Worm (Caenorhabditis elegans) whole organism, dauer: ENCODE measurements around the gene srh-32.

Source experiments
- unc-62 ChIP-seq: sonication (generic microtip); optimal IDR thresholded peaks from 2 replicates; lab custom pipeline; 2017; ENCODE audit warnings: missing biosample characterization, missing genetic modification reagents, missing genetic modification characterization

srh-32 gene

DNA sequence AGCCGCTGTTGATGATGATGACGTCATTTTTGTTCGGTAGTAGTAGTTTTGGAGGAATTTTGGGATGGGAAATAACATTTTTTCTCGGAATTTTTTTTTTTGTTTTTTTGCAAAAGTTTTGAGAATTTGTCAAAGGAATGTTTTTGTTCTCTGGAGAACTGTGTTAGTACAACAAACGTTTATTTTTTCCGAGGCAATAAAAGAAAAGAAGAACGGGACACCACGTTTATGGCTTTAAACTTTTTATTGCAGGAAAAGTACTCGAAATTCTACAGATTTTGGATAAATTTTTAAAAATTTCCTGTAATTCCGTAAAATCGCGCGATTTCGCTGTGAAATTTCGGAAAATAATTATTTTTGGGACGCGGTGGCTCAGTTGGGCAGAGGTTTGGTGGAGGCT, 10.1 kb upstream of the srh-32 start, which contains the start of gene F59A1.13:
Gene F59A1.13 (minus strand): TSS at position 101 of the 400 bp plus-strand sequence.
- TF ChIP-seq unc-62 (GFP tag; lab: Kevin White, UChicago) = no peak

DNA sequence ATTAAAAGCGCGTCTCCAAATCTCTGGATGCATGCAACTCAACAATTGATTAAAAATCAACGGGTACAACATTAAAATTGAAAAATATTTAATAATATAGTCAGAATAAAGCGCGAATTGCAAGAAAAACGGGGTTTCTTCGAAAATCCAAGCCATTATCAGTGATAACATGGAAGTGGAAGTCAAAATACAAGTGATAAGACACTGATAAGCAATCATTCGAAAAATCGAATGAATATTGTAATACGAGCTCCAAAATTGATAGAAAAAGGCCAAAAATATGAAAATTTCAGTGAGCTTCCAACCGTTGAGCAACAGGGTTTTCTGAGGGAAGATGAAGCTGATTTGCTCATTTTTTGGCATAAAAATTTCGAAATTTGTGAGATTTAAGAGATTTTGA, 6.8 kb upstream of the srh-32 start:
- no peak for TF ChIP-seq unc-62 (GFP tag; lab: Kevin White, UChicago)

DNA sequence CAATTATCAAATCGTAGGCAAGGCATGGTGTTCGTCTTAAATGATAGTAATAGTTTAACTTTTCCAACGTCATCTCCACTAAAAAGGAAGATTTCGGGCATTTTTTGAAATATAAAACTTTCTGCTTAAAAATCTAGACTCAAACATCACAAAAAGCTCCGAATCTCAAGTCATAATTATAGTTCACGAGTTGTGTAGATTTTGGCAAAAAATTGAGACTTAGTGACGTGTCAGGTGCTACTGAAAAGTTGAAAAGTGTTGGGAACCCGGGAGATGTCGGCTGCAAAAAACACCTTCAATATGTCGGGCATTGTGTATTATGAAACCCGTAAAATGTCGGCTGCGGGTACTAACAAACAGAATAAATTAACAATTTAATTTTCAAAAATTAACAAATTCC, 5.2 kb upstream of the srh-32 start, which contains the start of gene Y26G10.1:
Gene Y26G10.1 (minus strand): TSS at position 101 of the 400 bp plus-strand sequence.
- no peak for TF ChIP-seq unc-62 (GFP tag; lab: Kevin White, UChicago)

DNA sequence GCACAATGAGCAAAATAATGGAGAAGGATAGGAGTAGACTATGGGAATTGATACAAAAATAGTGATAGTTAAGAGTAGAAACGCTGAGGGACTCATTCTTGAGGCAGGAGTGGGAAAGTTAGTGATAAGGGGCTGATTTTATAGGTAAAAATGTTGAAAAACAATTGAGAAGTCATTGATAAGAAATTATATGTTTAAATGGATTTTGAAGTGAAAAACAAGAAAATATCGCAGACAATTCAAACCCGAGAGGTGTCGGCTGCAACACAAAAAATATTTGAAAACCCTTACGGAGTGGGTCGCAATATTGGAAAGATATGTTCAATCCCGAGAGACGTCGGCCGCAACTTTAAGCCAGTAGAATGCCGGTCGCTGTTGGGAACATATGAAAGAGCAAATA, 4.3 kb upstream of the srh-32 start, which contains the start of gene spp-29:
Gene spp-29 (minus strand): TSS at position 101 of the 400 bp plus-strand sequence.
- no peak for TF ChIP-seq unc-62 (GFP tag; lab: Kevin White, UChicago)

DNA sequence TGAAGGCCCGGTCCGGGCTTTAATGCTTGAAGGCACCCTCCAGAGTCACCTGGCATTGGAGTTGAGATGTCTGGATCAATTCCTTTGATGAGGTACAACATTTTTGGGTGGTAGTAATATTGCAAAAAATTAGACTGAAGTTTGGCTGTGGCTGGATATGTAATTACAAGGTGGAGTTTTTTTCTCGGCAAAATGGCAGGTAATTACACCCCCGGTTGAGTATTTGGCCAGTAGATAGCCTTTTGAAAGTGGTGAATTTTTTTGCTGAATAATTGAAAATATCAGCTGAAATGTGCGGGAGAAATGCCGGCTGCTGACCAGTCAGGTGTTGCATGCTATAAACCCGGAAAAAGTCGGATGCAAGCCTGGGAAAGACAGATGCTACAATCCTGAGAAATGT, 1.9 kb upstream of the srh-32 start, which contains the start of gene Y26G10.4:
Gene Y26G10.4 (minus strand): TSS at position 101 of the 400 bp plus-strand sequence.
- no peak for TF ChIP-seq unc-62 (GFP tag; lab: Kevin White, UChicago)

DNA sequence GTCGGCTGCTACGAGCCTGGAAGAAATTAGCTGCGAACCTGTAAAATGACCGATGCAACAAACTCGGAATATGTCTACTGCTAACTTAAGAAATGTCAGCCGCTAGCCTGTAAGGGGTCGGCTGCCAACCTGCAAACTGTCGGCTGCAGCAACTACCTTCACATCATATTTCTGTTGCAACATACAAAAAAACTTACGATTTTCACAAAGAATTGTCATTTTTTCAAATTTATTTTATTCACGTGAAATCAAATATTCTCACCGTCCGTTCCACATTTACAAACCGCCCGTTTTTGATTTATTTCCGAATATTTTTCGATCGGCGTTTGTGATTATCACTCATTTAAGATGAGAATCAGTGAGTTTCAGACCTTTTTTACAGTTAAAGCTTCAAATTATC, 1.4 kb upstream of the srh-32 start, which contains the start of gene Y26G10.6:
Gene Y26G10.6 (plus strand): TSS at position 301 of the 400 bp plus-strand sequence.
- TF ChIP-seq unc-62 (GFP tag; lab: Kevin White, UChicago) = no peak

DNA sequence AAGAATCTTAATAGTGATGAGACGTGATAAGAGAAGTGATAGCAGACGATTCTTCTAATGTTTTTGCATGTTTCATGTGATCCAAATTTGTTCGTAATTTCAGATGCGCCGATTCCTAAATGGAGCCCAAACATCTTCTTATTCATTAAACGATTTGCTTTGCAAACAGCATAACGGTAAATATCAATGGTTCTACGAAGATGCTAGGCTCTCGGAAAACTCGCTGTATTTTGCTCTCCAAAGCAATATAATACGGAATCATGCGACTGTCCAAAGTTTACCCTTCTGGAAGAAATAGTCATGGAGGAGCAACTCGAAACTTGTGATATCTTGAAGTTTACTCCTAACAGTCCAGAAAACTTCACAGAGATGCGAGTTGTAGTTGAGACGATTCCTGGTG, 4.8 kb downstream of the srh-32 start, which contains the start of gene W06D12.6:
Gene W06D12.6 (plus strand): TSS at position 301 of the 400 bp plus-strand sequence.
- no peak for TF ChIP-seq unc-62 (GFP tag; lab: Kevin White, UChicago)

DNA sequence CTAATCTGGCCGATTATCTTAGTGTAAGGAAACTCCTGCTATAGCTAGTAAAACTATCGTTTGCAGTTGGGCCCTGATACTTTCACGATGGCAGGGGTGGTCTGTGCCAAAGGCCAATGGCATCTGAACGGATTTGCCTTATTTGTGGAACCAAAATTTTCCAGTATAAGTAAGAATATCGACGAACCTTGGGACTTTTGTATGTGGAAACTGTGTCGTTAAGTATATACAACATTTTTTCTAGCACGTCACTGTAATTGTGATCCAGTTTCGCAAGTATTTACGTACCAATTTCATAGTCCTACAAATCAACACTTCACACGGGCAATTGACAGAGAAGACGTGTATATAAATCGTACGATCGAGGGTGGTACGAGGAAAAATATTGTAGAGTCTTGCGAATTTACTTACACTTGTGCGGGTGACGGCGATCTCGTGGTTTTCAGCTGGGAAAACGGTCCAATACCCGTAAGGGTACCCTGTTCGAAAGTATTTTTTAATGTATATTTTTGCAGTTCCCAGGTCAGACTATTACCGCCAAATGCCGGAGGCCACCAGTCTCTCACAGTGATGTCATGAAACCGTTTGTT, 5.3 kb downstream of the srh-32 start:
- no peak for TF ChIP-seq unc-62 (GFP tag; lab: Kevin White, UChicago)

DNA sequence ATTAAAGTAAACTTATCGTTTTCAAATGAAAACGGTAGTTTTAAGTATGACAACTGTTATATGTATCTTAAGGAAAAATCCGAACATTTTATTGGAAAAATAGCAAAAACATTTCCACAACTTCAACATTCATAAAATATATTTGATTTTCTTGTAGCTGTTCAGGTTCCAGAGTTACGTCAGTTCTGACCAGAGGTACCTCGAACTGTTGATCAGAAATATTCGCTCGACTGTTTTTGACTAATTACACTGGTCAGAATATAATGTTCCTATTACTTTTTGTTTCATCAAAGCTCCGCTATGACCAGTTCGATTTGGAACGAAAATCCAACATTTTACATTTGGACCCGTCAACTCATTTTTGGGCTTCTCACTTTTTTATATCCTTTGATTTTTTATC, 6.0 kb downstream of the srh-32 start, which contains the start of gene srh-31:
Gene srh-31 (plus strand): TSS at position 301 of the 400 bp plus-strand sequence.
- TF ChIP-seq unc-62 (GFP tag; lab: Kevin White, UChicago) = no peak

DNA sequence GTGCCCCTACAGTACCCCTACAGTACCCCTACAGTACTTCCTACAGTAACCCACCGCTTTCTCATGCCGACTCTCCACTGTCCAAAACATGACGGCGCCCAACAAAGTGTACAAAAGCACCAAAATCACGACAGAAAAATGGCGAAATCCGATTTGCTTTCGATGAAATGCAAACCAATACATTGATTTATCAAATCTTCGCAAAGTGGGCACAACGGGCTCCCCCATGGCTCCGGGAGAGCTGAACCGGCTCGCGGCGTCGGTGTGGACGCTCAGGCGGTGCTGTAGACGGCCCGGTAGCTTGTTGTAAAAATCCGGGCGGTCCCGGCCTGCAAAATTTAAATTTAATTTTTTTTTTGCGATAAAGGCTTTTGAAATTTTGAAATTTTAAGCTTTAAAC, 11.3 kb downstream of the srh-32 start:
- TF ChIP-seq unc-62 (GFP tag; lab: Kevin White, UChicago) = no peak

DNA sequence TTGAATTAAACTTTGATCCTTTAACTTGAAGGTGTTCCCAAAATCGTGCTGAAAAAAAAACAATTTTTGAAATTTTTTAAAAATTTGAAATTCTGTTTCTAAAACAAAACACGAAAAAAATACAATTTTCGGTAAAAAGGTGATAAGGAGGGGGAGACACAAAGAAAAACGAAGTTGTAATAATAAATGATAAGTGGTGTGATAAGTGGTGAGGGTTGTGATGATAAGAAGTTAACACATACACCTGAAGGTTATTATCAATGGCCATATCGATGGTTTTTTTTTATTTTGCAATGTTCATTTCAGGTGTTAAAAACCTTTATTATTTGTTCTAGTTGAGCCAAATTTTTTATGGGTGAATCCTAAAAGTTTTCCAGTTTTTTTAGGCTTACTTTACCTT, 13.3 kb downstream of the srh-32 start, which contains the start of gene twk-33:
Gene twk-33 (minus strand): TSS at position 48 of the 400 bp plus-strand sequence.
- TF ChIP-seq unc-62 (GFP tag; lab: Kevin White, UChicago) = no peak

DNA sequence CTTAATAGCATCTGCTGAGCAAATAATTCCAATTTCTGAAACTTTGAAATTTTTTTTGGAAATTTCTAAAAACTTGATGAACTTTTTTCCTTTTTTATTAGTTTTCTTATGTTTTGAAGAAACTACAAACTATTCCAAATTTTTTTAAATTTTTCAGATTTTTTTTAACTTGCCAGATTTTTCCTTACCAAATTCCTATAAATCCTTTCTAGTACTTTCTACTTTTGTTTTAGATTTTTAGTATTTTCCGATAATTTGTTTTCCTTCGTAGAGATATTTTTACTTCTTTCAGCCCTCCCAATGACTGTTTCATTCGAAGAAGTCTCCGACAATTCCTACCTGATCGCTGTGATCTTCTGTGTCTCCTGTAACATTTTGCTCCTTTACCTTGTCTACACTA, 17.6 kb downstream of the srh-32 start, which contains the start of gene str-77:
Gene str-77 (plus strand): TSS at position 301 of the 400 bp plus-strand sequence.
- TF ChIP-seq unc-62 (GFP tag; lab: Kevin White, UChicago) = no peak

DNA sequence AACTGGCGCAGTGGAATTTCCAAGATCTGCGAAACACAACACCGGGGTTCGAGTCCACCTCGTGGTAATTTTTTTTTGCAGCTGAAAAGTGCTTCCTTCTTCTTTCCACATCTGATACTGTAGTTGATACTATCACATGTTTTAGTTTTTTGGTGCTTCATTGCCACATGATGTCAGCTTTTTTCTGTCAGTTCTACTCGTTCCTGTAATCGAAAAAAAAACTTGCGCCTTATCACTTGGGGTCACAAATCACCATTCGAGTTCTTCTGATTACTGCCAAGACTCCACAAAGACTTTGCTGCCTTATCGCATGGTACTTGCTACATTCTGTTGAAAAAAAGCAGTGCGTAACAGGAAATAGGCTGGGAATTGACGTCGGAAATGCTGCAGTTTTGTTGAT, 20.7 kb downstream of the srh-32 start:
- TF ChIP-seq unc-62 (GFP tag; lab: Kevin White, UChicago) = no peak

DNA sequence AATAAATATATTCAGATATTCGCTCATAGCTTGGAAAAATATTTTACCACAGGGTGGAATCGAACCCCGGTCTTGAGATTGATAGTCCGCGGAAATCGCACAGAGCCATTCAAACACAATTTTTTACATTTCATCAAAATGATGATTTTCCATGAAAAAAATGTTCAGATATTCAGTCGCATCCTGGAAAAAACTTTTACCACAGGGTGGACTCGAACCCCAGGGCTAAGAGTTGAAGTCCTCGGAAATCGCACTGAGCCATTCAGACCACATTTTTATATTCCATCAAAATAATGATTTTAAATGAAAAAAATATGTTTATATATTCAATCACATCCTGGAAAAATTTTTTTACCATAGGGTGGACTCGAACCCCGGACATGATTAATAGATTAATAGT, 21.5 kb downstream of the srh-32 start:
- no peak for TF ChIP-seq unc-62 (GFP tag; lab: Kevin White, UChicago)

DNA sequence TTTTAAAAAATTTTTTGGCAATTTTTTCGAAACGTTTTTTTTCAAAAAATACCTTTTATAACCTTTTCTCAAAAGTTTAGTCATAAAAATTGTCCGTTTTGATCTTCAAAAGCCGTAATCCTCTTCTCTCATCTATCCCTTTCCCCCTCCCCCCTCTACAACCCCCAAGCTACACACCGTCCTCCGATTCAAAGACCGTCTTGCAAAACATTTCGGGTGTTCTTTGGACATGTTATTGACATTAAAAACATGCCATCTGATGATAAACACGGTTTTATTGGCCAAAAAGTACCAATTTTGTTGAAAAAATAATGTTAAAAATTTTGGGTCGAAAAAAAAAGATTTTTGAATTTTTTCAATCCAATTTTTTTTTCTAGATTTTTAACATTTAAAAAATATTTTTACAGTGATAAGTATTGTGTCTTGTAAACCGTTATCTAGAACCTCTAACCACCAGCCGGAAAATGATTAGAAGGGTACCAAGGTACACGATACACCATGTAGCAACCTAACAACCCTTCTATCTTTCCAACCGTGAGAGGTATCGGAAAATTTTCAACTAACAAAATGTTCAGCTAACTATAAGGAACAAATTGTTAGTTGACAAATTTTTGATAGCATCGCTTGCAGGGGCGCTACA, 22.2 kb downstream of the srh-32 start:
- no peak for TF ChIP-seq unc-62 (GFP tag; lab: Kevin White, UChicago)

DNA sequence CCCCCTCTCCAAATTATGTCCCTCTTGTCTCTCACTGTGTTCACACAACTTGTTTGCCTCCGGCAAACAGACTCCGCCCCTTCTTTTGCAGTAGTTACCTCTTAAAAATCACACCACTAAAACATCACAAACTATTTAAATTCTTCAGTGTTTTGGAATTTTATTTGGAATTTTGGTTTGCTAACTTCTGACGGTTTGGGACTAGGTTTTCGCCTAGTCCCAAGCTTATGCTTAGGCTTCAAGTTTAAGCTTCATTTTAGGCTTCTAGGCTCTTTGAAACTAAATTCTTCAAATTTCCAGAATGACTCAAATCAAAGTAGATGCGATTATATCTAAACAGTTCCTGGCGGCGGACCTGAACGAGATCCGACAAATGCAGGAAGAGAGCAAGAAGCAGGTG, 23.7 kb downstream of the srh-32 start, which contains the start of gene fat-5:
Gene fat-5 (plus strand): TSS at position 301 of the 400 bp plus-strand sequence.
- no peak for TF ChIP-seq unc-62 (GFP tag; lab: Kevin White, UChicago)
